Worm (Caenorhabditis elegans) whole organism, L1 larva: ENCODE results near the gene C27A7.6.

Experiments
- ces-1 ChIP-seq: fragments of 150-350 bp; optimal IDR thresholded peaks from 2 replicates; lab custom pipeline; 2014; ENCODE audit warnings: missing biosample characterization, missing genetic modification reagents, missing genetic modification characterization
- elt-2 ChIP-seq: sonication (generic microtip); optimal IDR thresholded peaks from 2 replicates; lab custom pipeline; 2016; ENCODE audit warnings: missing genetic modification characterization, mild to moderate bottlenecking, inconsistent platforms, missing compliant biosample characterization, missing genetic modification reagents
- fkh-10 ChIP-seq: sonication (generic microtip); optimal IDR thresholded peaks from 2 replicates; lab custom pipeline; 2017; ENCODE audit warnings: missing biosample characterization, missing genetic modification reagents, missing genetic modification characterization
- lin-13 ChIP-seq: fragments of 150-350 bp; optimal IDR thresholded peaks from 2 replicates; lab custom pipeline; 2014; ENCODE audit warnings: missing biosample characterization, missing genetic modification reagents, missing genetic modification characterization

DNA sequence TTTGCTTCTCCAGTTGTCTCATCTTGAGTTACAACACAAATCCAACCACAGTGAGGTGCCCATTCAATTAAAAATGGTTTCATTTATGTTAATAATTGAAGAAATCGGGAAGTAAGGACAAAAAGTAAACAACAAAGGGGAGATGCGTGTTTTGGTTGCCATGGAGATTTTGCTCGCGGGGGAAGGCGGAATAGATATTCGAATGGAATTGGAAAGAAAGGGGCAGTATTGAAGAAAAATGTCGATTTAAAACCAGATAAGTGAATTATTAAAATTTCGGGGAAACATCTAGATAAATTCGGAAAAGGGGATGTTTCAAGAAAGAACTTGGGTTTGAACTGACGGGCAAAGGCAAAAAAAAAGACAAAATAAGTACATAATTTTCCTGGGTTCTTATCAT is 20.0 kb upstream of the C27A7.6 start, which contains the start of gene che-11:
- TF ChIP-seq lin-13 (GFP tag; lab: Kevin White, UChicago) (no peak), elt-2 (tag; lab: Kevin White, UChicago) (no peak), ces-1 (GFP tag; lab: Kevin White, UChicago) (no peak), fkh-10 (no peak)
